Fruit fly (Drosophila melanogaster): ENCODE measurements around the gene CG7402.

DNA sequence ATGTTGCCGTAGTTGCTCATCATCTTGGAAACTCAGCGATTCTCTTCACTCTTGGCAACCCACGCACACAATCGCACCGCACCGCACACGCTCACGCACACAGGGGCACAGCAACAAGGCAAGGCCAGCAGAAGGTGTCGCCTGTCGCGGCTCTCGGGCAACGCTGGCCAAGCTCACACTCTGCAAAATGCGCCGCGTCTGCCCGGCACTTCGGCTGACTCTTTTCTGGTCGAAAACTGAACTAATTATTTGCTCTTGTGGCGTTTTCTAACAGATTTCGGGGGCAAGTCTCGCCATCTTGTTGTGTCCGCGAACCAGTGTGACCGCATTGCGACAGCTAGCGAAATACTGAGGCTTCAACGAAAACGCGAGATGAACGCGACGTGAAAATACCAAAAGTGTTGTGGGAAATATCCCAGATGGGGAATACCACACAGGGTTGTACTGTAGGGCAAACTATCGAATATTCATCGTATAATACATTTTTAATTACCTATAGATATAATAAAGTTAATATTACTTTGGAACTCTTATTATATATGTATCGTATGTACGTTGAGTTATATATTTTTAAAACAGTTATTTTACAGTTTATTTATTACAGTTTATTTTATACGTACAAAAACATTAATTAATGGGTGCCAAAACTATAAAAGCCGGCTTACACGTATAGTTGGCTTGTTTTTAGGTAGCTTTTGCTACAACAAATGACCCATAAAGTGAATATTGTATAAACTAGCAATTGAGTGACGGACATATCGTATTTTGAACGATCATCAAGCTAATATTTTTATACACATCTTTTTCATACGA lies 41.1 kb upstream of the CG7402 start, which contains the start of the genes MED19 and CG7430:
- TF ChIP-seq Sox14 (GFP tag; optimal IDR thresholded peaks at IDR 0.05), result no peak
- no peak for TF ChIP-seq Hr38 (GFP tag; optimal IDR thresholded peaks at IDR 0.05)
- TF ChIP-seq Gug (GFP tag; IDR thresholded peaks at IDR 0.05), result no peak
- TF ChIP-seq spab (GFP tag; optimal IDR thresholded peaks at IDR 0.05), result no peak
